Worm (Caenorhabditis elegans) whole organism, L3 larva: Measurements from ENCODE around the gene rps-5.

ENCODE experiments used
- R02D3.7 ChIP-seq: fragments of 150-350 bp; optimal IDR thresholded peaks from 2 replicates; lab custom pipeline; 2014; ENCODE audit warnings: missing biosample characterization, missing genetic modification characterization
- ZK546.5 ChIP-seq: sonication (generic microtip); optimal IDR thresholded peaks from 2 replicates; lab custom pipeline; 2017; ENCODE audit warnings: missing biosample characterization, missing genetic modification characterization
- aly-2 ChIP-seq: fragments of 150-350 bp; optimal IDR thresholded peaks from 2 replicates; lab custom pipeline; 2014; ENCODE audit warnings: missing biosample characterization, missing genetic modification characterization
- ama-1 ChIP-seq: fragments of 150-350 bp; optimal IDR thresholded peaks from 2 replicates; lab custom pipeline; 2018
- ceh-16 ChIP-seq: sonication (generic microtip); optimal IDR thresholded peaks from 2 replicates; lab custom pipeline; 2017; ENCODE audit warnings: missing biosample characterization, missing genetic modification characterization
- ceh-28 ChIP-seq: fragments of 150-350 bp; optimal IDR thresholded peaks from 2 replicates; lab custom pipeline; 2014; ENCODE audit warnings: missing biosample characterization, missing genetic modification reagents, missing genetic modification characterization
- ceh-82 ChIP-seq: fragments of 150-350 bp; optimal IDR thresholded peaks from 2 replicates; lab custom pipeline; 2014; ENCODE audit warnings: missing biosample characterization, missing genetic modification characterization
- ceh-9 ChIP-seq: sonication (generic microtip); optimal IDR thresholded peaks from 2 replicates; lab custom pipeline; 2018; ENCODE audit warnings: missing biosample characterization, missing genetic modification characterization
- daf-12 ChIP-seq: fragments of 150-350 bp; optimal IDR thresholded peaks from 2 replicates; lab custom pipeline; 2014; ENCODE audit warnings: missing biosample characterization, missing genetic modification reagents, missing genetic modification characterization
- egl-27 ChIP-seq: sonication (generic microtip); optimal IDR thresholded peaks from 4 replicates; lab custom pipeline; 2017; ENCODE audit warnings: missing biosample characterization, missing genetic modification reagents, missing genetic modification characterization
- egl-5 ChIP-seq: fragments of 150-350 bp; optimal IDR thresholded peaks from 2 replicates; lab custom pipeline; 2017; ENCODE audit warnings: missing biosample characterization, missing genetic modification reagents, missing genetic modification characterization, inconsistent platforms
- elt-1 ChIP-seq: fragments of 150-350 bp; optimal IDR thresholded peaks from 2 replicates; lab custom pipeline; 2014; ENCODE audit warnings: missing biosample characterization, missing genetic modification characterization
- elt-2 ChIP-seq: sonication (generic microtip); optimal IDR thresholded peaks from 2 replicates; lab custom pipeline; 2016; ENCODE audit warnings: missing genetic modification reagents, mild to moderate bottlenecking, missing genetic modification characterization, missing compliant biosample characterization
- elt-3 ChIP-seq, 3 experiments: fragments of 150-350 bp in 1 of 3; sonication (generic microtip) in 2 of 3; optimal IDR thresholded peaks; 2 replicates in 2 of 3; 4 replicates in 1 of 3; lab custom pipeline; 2014 to 2017; ENCODE audit warnings: missing biosample characterization in 3 of 3, missing genetic modification characterization in 3 of 3
- eor-1 ChIP-seq, 2 experiments: fragments of 150-350 bp; optimal IDR thresholded peaks; 2 replicates each; lab custom pipeline; 2014 to 2018; ENCODE audit warnings: missing biosample characterization in 2 of 2, missing genetic modification characterization in 2 of 2
- fkh-10 ChIP-seq: sonication (generic microtip); optimal IDR thresholded peaks from 2 replicates; lab custom pipeline; 2017; ENCODE audit warnings: missing biosample characterization, missing genetic modification reagents, missing genetic modification characterization
- fkh-2 ChIP-seq: fragments of 150-350 bp; optimal IDR thresholded peaks from 2 replicates; lab custom pipeline; 2014; ENCODE audit warnings: missing biosample characterization, missing genetic modification reagents, missing genetic modification characterization
- fos-1 ChIP-seq: fragments of 150-350 bp; optimal IDR thresholded peaks from 2 replicates; lab custom pipeline; 2014; ENCODE audit warnings: missing biosample characterization, missing genetic modification characterization
- hmg-11 ChIP-seq: sonication (generic microtip); optimal IDR thresholded peaks from 2 replicates; lab custom pipeline; 2016; ENCODE audit warnings: missing genetic modification characterization, missing compliant biosample characterization
- jun-1 ChIP-seq: fragments of 150-350 bp; optimal IDR thresholded peaks from 2 replicates; lab custom pipeline; 2014; ENCODE audit warnings: missing biosample characterization, missing genetic modification reagents, missing genetic modification characterization
- lin-15B ChIP-seq: fragments of 150-350 bp; optimal IDR thresholded peaks from 2 replicates; lab custom pipeline; 2014; ENCODE audit warnings: missing biosample characterization, missing genetic modification characterization
- lin-39 ChIP-seq: fragments of 150-350 bp; optimal IDR thresholded peaks from 2 replicates; lab custom pipeline; 2018; ENCODE audit warnings: missing biosample characterization, missing genetic modification reagents, missing genetic modification characterization
- lsy-12 ChIP-seq: sonication (generic microtip); optimal IDR thresholded peaks from 2 replicates; lab custom pipeline; 2016; ENCODE audit warnings: mild to moderate bottlenecking, missing genetic modification characterization, missing compliant biosample characterization
- mdl-1 ChIP-seq: fragments of 150-350 bp; optimal IDR thresholded peaks from 2 replicates; lab custom pipeline; 2014; ENCODE audit warnings: missing biosample characterization, missing genetic modification characterization
- mml-1 ChIP-seq: fragments of 150-350 bp; sonication (generic microtip); optimal IDR thresholded peaks from 3 replicates; lab custom pipeline; 2014; ENCODE audit warnings: missing biosample characterization, missing genetic modification characterization
- nfya-1 ChIP-seq: sonication (generic microtip); optimal IDR thresholded peaks from 2 replicates; lab custom pipeline; 2017; ENCODE audit warnings: missing genetic modification characterization, mild to moderate bottlenecking, missing compliant biosample characterization, antibody characterized with exemption, moderate library complexity; ENCODE audit not compliant: insufficient read depth
- nhr-11 ChIP-seq: fragments of 150-350 bp; optimal IDR thresholded peaks from 2 replicates; lab custom pipeline; 2014; ENCODE audit warnings: missing biosample characterization, missing genetic modification characterization
- nhr-12 ChIP-seq: fragments of 150-350 bp; optimal IDR thresholded peaks from 2 replicates; lab custom pipeline; 2014; ENCODE audit warnings: missing biosample characterization, missing genetic modification characterization
- nhr-23 ChIP-seq: fragments of 150-350 bp; optimal IDR thresholded peaks from 2 replicates; lab custom pipeline; 2014; ENCODE audit warnings: missing biosample characterization, missing genetic modification reagents, missing genetic modification characterization
- nhr-237 ChIP-seq: fragments of 150-350 bp; optimal IDR thresholded peaks from 2 replicates; lab custom pipeline; 2014; ENCODE audit warnings: missing biosample characterization, missing genetic modification characterization
- nhr-25 ChIP-seq: sonication (generic microtip); optimal IDR thresholded peaks from 2 replicates; lab custom pipeline; 2017; ENCODE audit warnings: missing biosample characterization, missing genetic modification characterization
- nhr-28 ChIP-seq: fragments of 150-350 bp; optimal IDR thresholded peaks from 2 replicates; lab custom pipeline; 2014; ENCODE audit warnings: missing biosample characterization, missing genetic modification characterization
- nhr-43 ChIP-seq: sonication (generic microtip); optimal IDR thresholded peaks from 2 replicates; lab custom pipeline; 2016; ENCODE audit warnings: mild to moderate bottlenecking, missing genetic modification characterization, missing compliant biosample characterization; ENCODE audit not compliant: poor library complexity, severe bottlenecking
- nhr-67 ChIP-seq: fragments of 150-350 bp; optimal IDR thresholded peaks from 2 replicates; lab custom pipeline; 2014; ENCODE audit warnings: missing biosample characterization, missing genetic modification characterization
- nhr-76 ChIP-seq: fragments of 150-350 bp; sonication (generic microtip); optimal IDR thresholded peaks from 5 replicates; lab custom pipeline; 2014; ENCODE audit warnings: missing biosample characterization, missing genetic modification characterization
- nhr-77 ChIP-seq: fragments of 150-350 bp; optimal IDR thresholded peaks from 2 replicates; lab custom pipeline; 2014; ENCODE audit warnings: missing biosample characterization, missing genetic modification characterization
- pha-4 ChIP-seq: fragments of 150-350 bp; optimal IDR thresholded peaks from 2 replicates; lab custom pipeline; 2014; ENCODE audit warnings: missing biosample characterization, missing genetic modification reagents, missing genetic modification characterization
- pqm-1 ChIP-seq: fragments of 150-350 bp; optimal IDR thresholded peaks from 2 replicates; lab custom pipeline; 2017; ENCODE audit warnings: missing biosample characterization, missing genetic modification characterization, inconsistent platforms
- sea-2 ChIP-seq: fragments of 150-350 bp; sonication (generic microtip); optimal IDR thresholded peaks from 4 replicates; lab custom pipeline; 2014; ENCODE audit warnings: missing biosample characterization, missing genetic modification reagents, missing genetic modification characterization
- skn-1 ChIP-seq: fragments of 150-350 bp; optimal IDR thresholded peaks from 2 replicates; lab custom pipeline; 2014; ENCODE audit warnings: missing biosample characterization, missing genetic modification characterization
- snpc-4 ChIP-seq: fragments of 150-350 bp; optimal IDR thresholded peaks from 2 replicates; lab custom pipeline; 2014; ENCODE audit warnings: missing biosample characterization, missing genetic modification characterization
- tbx-2 ChIP-seq: sonication (generic microtip); optimal IDR thresholded peaks from 2 replicates; lab custom pipeline; 2016; ENCODE audit warnings: mild to moderate bottlenecking, missing genetic modification characterization, missing compliant biosample characterization
- unc-39 ChIP-seq: sonication (generic microtip); optimal IDR thresholded peaks from 4 replicates; lab custom pipeline; 2017; ENCODE audit warnings: missing biosample characterization, missing genetic modification characterization
- unc-62 ChIP-seq: fragments of 150-350 bp; sonication (generic microtip); optimal IDR thresholded peaks from 4 replicates; lab custom pipeline; 2014; ENCODE audit warnings: missing biosample characterization, missing genetic modification reagents, missing genetic modification characterization
- zag-1 ChIP-seq: fragments of 150-350 bp; optimal IDR thresholded peaks from 2 replicates; lab custom pipeline; 2014; ENCODE audit warnings: missing biosample characterization, missing genetic modification characterization
- ztf-11 ChIP-seq: fragments of 150-350 bp; optimal IDR thresholded peaks from 2 replicates; lab custom pipeline; 2014; ENCODE audit warnings: missing biosample characterization, missing genetic modification characterization
- ztf-4 ChIP-seq: fragments of 150-350 bp; optimal IDR thresholded peaks from 2 replicates; lab custom pipeline; 2014; ENCODE audit warnings: missing biosample characterization, missing genetic modification characterization

The rps-5 gene

ce11 chrIV:11148788-11149366 lies 38.0 kb upstream of the rps-5 start:
- TF ChIP-seq daf-12 (tag; lab: Kevin White, UChicago) (no peak), nhr-23 (tag; lab: Kevin White, UChicago) (no peak), aly-2 (no peak), unc-62 (GFP tag; lab: Kevin White, UChicago) (no peak), nhr-237 (tag; lab: Kevin White, UChicago) (no peak), egl-5 (tag; lab: Kevin White, UChicago) (no peak), fkh-10 (GFP tag; lab: Kevin White, UChicago) (no peak), nhr-12 (no peak), pha-4 (tag; lab: Kevin White, UChicago) (peak; percentile 11), lin-15B (tag; lab: Kevin White, UChicago) (no peak), zag-1 (tag; lab: Kevin White, UChicago) (no peak), fkh-2 (tag; lab: Kevin White, UChicago) (no peak), nhr-77 (tag; lab: Kevin White, UChicago) (no peak), lsy-12 (no peak), ceh-28 (tag; lab: Kevin White, UChicago) (no peak), jun-1 (tag; lab: Kevin White, UChicago) (no peak), pqm-1 (tag; lab: Kevin White, UChicago) (peak; percentile 45), sea-2 (GFP tag; lab: Kevin White, UChicago) (no peak), snpc-4 (tag; lab: Kevin White, UChicago) (no peak), egl-27 (tag; lab: Kevin White, UChicago) (no peak), ceh-82 (tag; lab: Kevin White, UChicago) (no peak), fos-1 (tag; lab: Kevin White, UChicago) (no peak), nhr-28 (no peak), hmg-11 (tag; lab: Kevin White, UChicago) (no peak), skn-1 (no peak), ceh-9 (tag; lab: Kevin White, UChicago) (no peak), nhr-11 (no peak), mml-1 (tag; lab: Kevin White, UChicago) (peak; percentile 79), nhr-76 (tag; lab: Kevin White, UChicago) (no peak), eor-1 (tag; optimal IDR thresholded peaks at IDR 0.05; lab: Kevin White, UChicago) (no peak), ama-1 (lab: Kevin White, UChicago) (peak; percentile 58), ZK546.5 (tag; lab: Kevin White, UChicago) (no peak), elt-2 (tag; lab: Kevin White, UChicago) (peak; percentile 25), lin-39 (no peak), ztf-11 (tag; lab: Kevin White, UChicago) (no peak), elt-3 (tag; optimal IDR thresholded peaks at IDR 0.05; lab: Kevin White, UChicago) (no peak), nhr-67 (tag; lab: Kevin White, UChicago) (no peak), nhr-25 (tag; lab: Kevin White, UChicago) (no peak), nfya-1 (peak; percentile 27), tbx-2 (tag; lab: Kevin White, UChicago) (no peak), nhr-43 (peak; percentile 20), ztf-4 (tag; lab: Kevin White, UChicago) (no peak), elt-1 (tag; lab: Kevin White, UChicago) (no peak), ceh-16 (no peak), R02D3.7 (no peak), unc-39 (tag; lab: Kevin White, UChicago) (no peak), mdl-1 (no peak)
